Fruit fly (Drosophila melanogaster) whole organism, embryonic: Measurements from ENCODE around the gene mtTFB2.

Source experiments
- Antp ChIP-seq: fragments of 200-800 bp; sonication (Bioruptor generic); optimal IDR thresholded peaks from 3 replicates; lab custom pipeline; 2016; ENCODE audit warnings: missing biosample characterization, missing genetic modification characterization
- CG10959 ChIP-seq: fragments of 200-800 bp; sonication (Bioruptor generic); IDR thresholded peaks from 2 replicates; pipeline ENCODE4 v1.3.6; 2022; ENCODE audit warnings: missing biosample characterization, missing genetic modification characterization
- CG15073 ChIP-seq: fragments of 200-800 bp; sonication (Bioruptor generic); optimal IDR thresholded peaks from 2 replicates; lab custom pipeline; 2016; ENCODE audit warnings: missing biosample characterization, missing genetic modification characterization
- CG15601 ChIP-seq: fragments of 200-800 bp; sonication (Bioruptor generic); optimal IDR thresholded peaks from 3 replicates; lab custom pipeline; 2019; ENCODE audit warnings: missing biosample characterization, mild to moderate bottlenecking, missing genetic modification characterization, moderate library complexity
- CG16815 ChIP-seq: fragments of 200-800 bp; sonication (Bioruptor generic); optimal IDR thresholded peaks from 3 replicates; lab custom pipeline; 2017; ENCODE audit warnings: missing biosample characterization, mild to moderate bottlenecking, missing genetic modification characterization
- CG33557 ChIP-seq: fragments of 200-800 bp; sonication (Bioruptor generic); optimal IDR thresholded peaks from 2 replicates; lab custom pipeline; 2019; ENCODE audit warnings: missing biosample characterization, mild to moderate bottlenecking, missing genetic modification characterization, moderate library complexity
- CG34422 ChIP-seq: fragments of 200-800 bp; sonication (Bioruptor generic); IDR thresholded peaks from 3 replicates; pipeline ENCODE4 v1.3.6; 2022; ENCODE audit warnings: missing biosample characterization, missing genetic modification characterization
- CG6254 ChIP-seq: fragments of 200-800 bp; sonication (Bioruptor generic); optimal IDR thresholded peaks from 3 replicates; lab custom pipeline; 2017; ENCODE audit warnings: mild to moderate bottlenecking, missing biosample characterization, missing genetic modification reagents, missing genetic modification characterization
- CG6272 ChIP-seq: fragments of 200-800 bp; sonication (Bioruptor generic); IDR thresholded peaks from 2 replicates; pipeline ENCODE4 v1.3.6; 2022; ENCODE audit warnings: missing biosample characterization, missing genetic modification characterization
- CG8281 ChIP-seq: fragments of 200-800 bp; sonication (Bioruptor generic); optimal IDR thresholded peaks from 2 replicates; lab custom pipeline; 2018; ENCODE audit warnings: missing biosample characterization, mild to moderate bottlenecking, missing genetic modification characterization, moderate library complexity
- CG8290 ChIP-seq, 3 experiments: fragments of 200-800 bp; sonication (Bioruptor generic); optimal IDR thresholded peaks; 2 replicates each; lab custom pipeline; 2016 to 2019; ENCODE audit warnings: missing biosample characterization in 3 of 3, missing genetic modification characterization in 3 of 3, mild to moderate bottlenecking in 2 of 3, moderate library complexity in 1 of 3
- CG8944 ChIP-seq: fragments of 200-800 bp; sonication (Bioruptor generic); optimal IDR thresholded peaks from 3 replicates; lab custom pipeline; 2016; ENCODE audit warnings: missing biosample characterization, missing genetic modification characterization
- CG9817 ChIP-seq: fragments of 200-800 bp; sonication (Bioruptor generic); optimal IDR thresholded peaks from 2 replicates; lab custom pipeline; 2018; ENCODE audit warnings: missing biosample characterization, mild to moderate bottlenecking, missing genetic modification characterization, moderate library complexity
- CTCF ChIP-seq: fragments of 200-800 bp; sonication (Bioruptor generic); optimal IDR thresholded peaks from 2 replicates; lab custom pipeline; 2017; ENCODE audit warnings: missing biosample characterization, mild to moderate bottlenecking, missing genetic modification characterization, moderate library complexity
- CkIIα-i1 ChIP-seq: fragments of 200-800 bp; sonication (Bioruptor generic); IDR thresholded peaks from 2 replicates; pipeline ENCODE4 v1.3.6; 2022; ENCODE audit warnings: missing biosample characterization, missing genetic modification characterization
- D ChIP-seq, 2 experiments: fragments of 200-800 bp in 1 of 2; fragments of >200 bp in 1 of 2; sonication (Bioruptor generic) in 1 of 2; optimal IDR thresholded peaks; 2 replicates in 1 of 2; 3 replicates in 1 of 2; lab custom pipeline; 2017; ENCODE audit warnings: mild to moderate bottlenecking in 1 of 2, missing biosample characterization in 1 of 2, missing genetic modification characterization in 1 of 2, missing genetic modification reagents in 1 of 2
- D19A ChIP-seq: fragments of 200-800 bp; optimal IDR thresholded peaks from 3 replicates; lab custom pipeline; 2019; ENCODE audit warnings: missing biosample characterization, mild to moderate bottlenecking, missing genetic modification characterization, moderate library complexity
- D19B ChIP-seq: fragments of 200-800 bp; sonication (Bioruptor generic); optimal IDR thresholded peaks from 2 replicates; lab custom pipeline; 2017; ENCODE audit warnings: missing biosample characterization, mild to moderate bottlenecking, missing genetic modification characterization
- E2f2 ChIP-seq: fragments of 200-800 bp; sonication (Bioruptor generic); IDR thresholded peaks from 2 replicates; pipeline ENCODE4 v1.3.6; 2022; ENCODE audit warnings: missing biosample characterization, missing genetic modification characterization
- Hr39 ChIP-seq: fragments of >200 bp; optimal IDR thresholded peaks from 2 replicates; lab custom pipeline; 2017
- NC2α ChIP-seq: fragments of 200-800 bp; sonication (Bioruptor generic); optimal IDR thresholded peaks from 2 replicates; lab custom pipeline; 2016; ENCODE audit warnings: missing biosample characterization, missing genetic modification characterization
- Ravus ChIP-seq: fragments of 200-800 bp; sonication (Bioruptor generic); IDR thresholded peaks from 2 replicates; pipeline ENCODE4 v1.3.6; 2022; ENCODE audit warnings: missing biosample characterization, missing genetic modification characterization
- Six4 ChIP-seq: fragments of 200-800 bp; sonication (Bioruptor generic); optimal IDR thresholded peaks from 2 replicates; lab custom pipeline; 2016; ENCODE audit warnings: missing biosample characterization, missing genetic modification characterization
- Spps ChIP-seq: fragments of 200-800 bp; sonication (Bioruptor generic); optimal IDR thresholded peaks from 2 replicates; lab custom pipeline; 2018; ENCODE audit warnings: missing biosample characterization, mild to moderate bottlenecking, missing genetic modification characterization
- Usf ChIP-seq: fragments of 200-800 bp; sonication (Bioruptor generic); optimal IDR thresholded peaks from 2 replicates; lab custom pipeline; 2017; ENCODE audit warnings: missing genotype, missing biosample characterization, missing genetic modification characterization
- cg ChIP-seq: fragments of 200-800 bp; sonication (Bioruptor generic); optimal IDR thresholded peaks from 3 replicates; lab custom pipeline; 2019; ENCODE audit warnings: missing biosample characterization, mild to moderate bottlenecking, missing genetic modification characterization, moderate library complexity
- crol ChIP-seq: fragments of 200-800 bp; sonication (Bioruptor generic); IDR thresholded peaks from 2 replicates; pipeline ENCODE4 v1.3.6; 2022; ENCODE audit warnings: missing biosample characterization, missing genetic modification characterization
- danr ChIP-seq: fragments of 200-800 bp; sonication (Bioruptor generic); IDR thresholded peaks from 2 replicates; pipeline ENCODE4 v1.3.6; 2022; ENCODE audit warnings: missing biosample characterization, missing genetic modification characterization
- disco-r ChIP-seq: fragments of 200-800 bp; sonication (Bioruptor generic); optimal IDR thresholded peaks from 2 replicates; lab custom pipeline; 2016; ENCODE audit warnings: missing biosample characterization, missing genetic modification characterization
- grau ChIP-seq: fragments of 200-800 bp; optimal IDR thresholded peaks from 3 replicates; lab custom pipeline; 2019; ENCODE audit warnings: missing biosample characterization, mild to moderate bottlenecking, missing genetic modification characterization, moderate library complexity
- grn ChIP-seq: fragments of 200-800 bp; sonication (Bioruptor generic); optimal IDR thresholded peaks from 3 replicates; lab custom pipeline; 2017; ENCODE audit warnings: missing biosample characterization, missing genetic modification characterization
- gro ChIP-seq: fragments of 200-800 bp; sonication (Bioruptor generic); optimal IDR thresholded peaks from 2 replicates; lab custom pipeline; 2016; ENCODE audit warnings: missing biosample characterization, missing genetic modification characterization
- gsb ChIP-seq: fragments of 200-800 bp; sonication (Bioruptor generic); IDR thresholded peaks from 2 replicates; pipeline ENCODE4 v1.3.6; 2022; ENCODE audit warnings: missing biosample characterization, missing genetic modification characterization
- nerfin-2 ChIP-seq: fragments of 200-800 bp; sonication (Bioruptor generic); IDR thresholded peaks from 2 replicates; pipeline ENCODE4 v1.3.6; 2022; ENCODE audit warnings: missing biosample characterization, missing genetic modification characterization; ENCODE audit not compliant: partially characterized antibody
- onecut ChIP-seq: fragments of 200-800 bp; sonication (Bioruptor generic); IDR thresholded peaks from 2 replicates; pipeline ENCODE4 v1.3.6; 2022; ENCODE audit warnings: missing biosample characterization, missing genetic modification characterization
- pb ChIP-seq: fragments of 200-800 bp; sonication (Bioruptor generic); optimal IDR thresholded peaks from 3 replicates; lab custom pipeline; 2016; ENCODE audit warnings: missing biosample characterization, missing genetic modification characterization
- pnt ChIP-seq: fragments of 200-800 bp; sonication (Bioruptor generic); optimal IDR thresholded peaks from 3 replicates; lab custom pipeline; 2016; ENCODE audit warnings: missing biosample characterization, missing genetic modification characterization
- rib ChIP-seq: fragments of 200-800 bp; sonication (Bioruptor generic); IDR thresholded peaks from 2 replicates; pipeline ENCODE4 v1.3.6; 2022; ENCODE audit warnings: missing biosample characterization, missing genetic modification characterization
- row ChIP-seq: fragments of 200-800 bp; sonication (Bioruptor generic); IDR thresholded peaks from 3 replicates; pipeline ENCODE4 v1.3.6; 2022; ENCODE audit warnings: missing biosample characterization, missing genetic modification characterization
- sr ChIP-seq: fragments of 200-800 bp; sonication (Bioruptor generic); IDR thresholded peaks from 3 replicates; pipeline ENCODE4 v1.3.6; 2022; ENCODE audit warnings: missing biosample characterization, missing genetic modification characterization
- tna ChIP-seq: fragments of 200-800 bp; sonication (Bioruptor generic); IDR thresholded peaks from 2 replicates; pipeline ENCODE4 v1.3.6; 2022; ENCODE audit warnings: missing biosample characterization, missing genetic modification characterization; ENCODE audit not compliant: partially characterized antibody
- trh ChIP-seq: fragments of 200-800 bp; sonication (Bioruptor generic); optimal IDR thresholded peaks from 2 replicates; lab custom pipeline; 2016; ENCODE audit warnings: missing biosample characterization, missing genetic modification characterization

The mtTFB2 gene

DNA sequence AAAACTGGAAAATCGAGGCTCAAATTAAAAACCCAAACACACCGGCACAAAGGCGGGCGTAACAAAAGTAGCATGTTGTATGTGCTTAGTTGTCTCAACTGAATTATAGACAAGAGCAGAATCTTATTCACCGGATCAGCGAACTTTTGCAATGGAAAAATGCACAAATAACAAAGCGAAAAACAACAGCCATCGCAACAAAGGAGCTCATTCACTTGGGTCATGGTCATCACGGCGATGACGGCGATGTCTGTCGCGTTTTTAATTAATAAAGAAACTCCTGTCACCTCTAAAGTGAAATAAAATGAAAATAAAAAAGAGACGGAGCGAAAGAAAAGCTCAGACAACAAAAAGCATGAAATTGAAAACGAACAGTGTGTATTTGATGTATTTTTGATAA lies 6.2 kb upstream of the mtTFB2 start:
- no peak for TF ChIP-seq D19A (tag; lab: Kevin White, UChicago)
- TF ChIP-seq sr (GFP tag; lab: Robert Waterston, UW): no peak
- no peak for TF ChIP-seq Ravus (GFP tag; lab: Robert Waterston, UW)
- no peak for TF ChIP-seq CG8281 (tag; lab: Kevin White, UChicago)
- no peak for TF ChIP-seq CG34422 (GFP tag; lab: Robert Waterston, UW)
- TF ChIP-seq pb (GFP tag; lab: Kevin White, UChicago): no peak
- TF ChIP-seq CG16815 (GFP tag; lab: Kevin White, UChicago): no peak
- TF ChIP-seq gsb (GFP tag; lab: Robert Waterston, UW): no peak
- TF ChIP-seq Hr39 (lab: Kevin White, UChicago): no peak
- no peak for TF ChIP-seq D19B (GFP tag; lab: Kevin White, UChicago)
- no peak for TF ChIP-seq disco-r (GFP tag; lab: Kevin White, UChicago)
- no peak for TF ChIP-seq D (optimal IDR thresholded peaks at IDR 0.05; lab: Kevin White, UChicago)
- TF ChIP-seq D (GFP tag; optimal IDR thresholded peaks at IDR 0.05; lab: Kevin White, UChicago): no peak

DNA sequence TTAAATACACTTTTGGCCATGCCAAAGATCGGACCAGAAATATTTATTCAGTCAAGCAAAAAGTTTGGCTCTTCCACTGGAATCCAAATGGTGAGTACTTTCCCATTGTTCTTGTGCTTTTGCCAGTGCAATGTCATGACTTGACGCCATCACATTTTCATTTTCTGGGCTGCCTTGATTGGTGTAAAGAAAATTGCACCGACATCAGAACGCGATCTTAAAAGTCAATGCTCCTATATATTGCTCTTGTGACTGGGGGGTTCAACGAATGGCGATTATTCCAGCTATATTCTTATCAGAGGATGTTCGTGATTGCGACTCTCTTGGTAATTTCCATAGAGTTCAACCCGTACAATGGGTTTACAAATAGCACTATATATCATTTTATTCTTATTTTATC lies 4.9 kb upstream of the mtTFB2 start:
- TF ChIP-seq E2f2 (GFP tag; lab: Robert Waterston, UW) (no peak), Six4 (GFP tag; lab: Kevin White, UChicago) (no peak), CG10959 (no peak), CG8944 (no peak), CG6254 (GFP tag; lab: Kevin White, UChicago) (no peak), CTCF (GFP tag; lab: Kevin White, UChicago) (no peak), CG8290 (GFP tag; optimal IDR thresholded peaks at IDR 0.05; lab: Kevin White, UChicago) (no peak), CG8290 (tag; optimal IDR thresholded peaks at IDR 0.05; lab: Kevin White, UChicago) (no peak), pnt (GFP tag; lab: Kevin White, UChicago) (no peak), CG15601 (no peak), gro (GFP tag; lab: Kevin White, UChicago) (no peak), danr (no peak), CkIIα-i1 (GFP tag; lab: Robert Waterston, UW) (no peak), grau (tag; lab: Kevin White, UChicago) (no peak), Antp (GFP tag; lab: Kevin White, UChicago) (no peak), Spps (tag; lab: Kevin White, UChicago) (no peak), CG33557 (no peak), CG15073 (GFP tag; lab: Kevin White, UChicago) (no peak), trh (GFP tag; lab: Kevin White, UChicago) (no peak), rib (GFP tag; lab: Robert Waterston, UW) (no peak), CG9817 (tag; lab: Kevin White, UChicago) (no peak)

DNA sequence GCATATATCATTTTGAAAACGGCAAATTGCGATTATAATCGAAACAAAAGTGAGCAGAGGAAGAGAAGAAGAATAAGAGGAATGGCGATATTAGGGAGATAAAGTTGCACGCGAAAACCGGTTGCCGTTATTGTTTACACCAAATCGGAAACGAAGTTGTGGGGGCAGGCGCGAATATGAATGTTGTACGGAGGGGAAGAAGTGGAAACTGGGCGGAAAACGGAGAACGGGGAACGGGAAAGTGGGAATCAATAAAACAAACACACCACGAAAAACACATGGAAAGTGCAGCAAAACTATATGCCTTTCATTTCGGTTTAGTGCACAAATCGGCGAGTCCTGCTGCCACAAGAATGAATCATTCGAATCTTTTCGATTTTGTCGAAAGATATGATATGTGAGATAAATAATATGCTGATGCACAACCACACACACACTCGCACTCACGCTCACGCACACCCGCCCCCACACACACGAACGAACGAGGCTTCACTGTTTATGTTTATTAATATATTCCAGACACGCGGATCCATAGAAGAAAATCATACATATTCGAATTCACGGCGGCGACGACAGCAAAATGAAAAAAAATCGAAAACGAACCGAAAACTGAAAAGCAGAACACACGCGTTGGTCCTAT lies 3.2 kb upstream of the mtTFB2 start:
- TF ChIP-seq tna (GFP tag; lab: Robert Waterston, UW) (0 out of 2 replicates have a peak, but pooled peaks have one; percentile 10), Usf (GFP tag; lab: Kevin White, UChicago) (no peak), crol (peak; percentile 80), row (GFP tag; lab: Robert Waterston, UW) (no peak), CG8944 (no peak), nerfin-2 (peak; percentile 10; the same call in 1 of the 2 replicates), onecut (peak; percentile 66), sr (GFP tag; lab: Robert Waterston, UW) (peak; percentile 89), CG6272 (GFP tag; lab: Robert Waterston, UW) (no peak), cg (GFP tag; lab: Kevin White, UChicago) (peak; percentile 70), grn (GFP tag; lab: Kevin White, UChicago) (peak; percentile 3), NC2α (no peak)
